Worm (Caenorhabditis elegans): Measurements from ENCODE around the gene cit-1.1.

cit-1.1 gene

DNA sequence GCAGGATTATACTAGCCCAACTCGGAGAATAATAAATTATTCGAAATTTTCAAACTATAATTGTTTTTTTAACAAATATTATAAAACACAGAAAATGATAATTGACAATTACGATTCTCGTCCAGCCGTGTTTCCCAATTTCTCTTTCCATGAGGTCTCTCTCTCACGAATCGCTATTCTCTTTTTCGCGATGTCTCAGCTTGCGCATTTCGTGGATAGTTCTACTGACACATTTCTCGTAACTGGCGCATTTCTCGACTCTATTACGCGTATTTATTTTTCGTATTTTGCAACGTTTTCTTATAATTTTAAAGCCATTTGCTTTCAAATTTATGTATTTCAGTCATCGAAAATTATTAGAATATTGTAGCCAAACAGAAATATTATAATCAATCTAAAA lies 34.2 kb upstream of the cit-1.1 start (continued):
- TF ChIP-seq snpc-1.1 (tag; optimal IDR thresholded peaks at IDR 0.05; ENCODE audit: insufficient read depth) (peak; percentile 78), mxl-1 (tag; optimal IDR thresholded peaks at IDR 0.05) (peak; percentile 92), sptf-2 (GFP tag; optimal IDR thresholded peaks at IDR 0.05) (peak; percentile 96), K11D2.4 (GFP tag; IDR thresholded peaks at IDR 0.05) (peak; percentile 95; the same call in 1 of the 2 replicates), let-607 (tag; optimal IDR thresholded peaks at IDR 0.05) (peak; percentile 84 to 91), lin-26 (GFP tag; IDR thresholded peaks at IDR 0.05) (peak; percentile 97), ceh-40 (GFP tag; IDR thresholded peaks at IDR 0.05) (peak; percentile 83), D2030.7 (GFP tag; IDR thresholded peaks at IDR 0.05) (peak; percentile 97), ztf-6 (GFP tag; IDR thresholded peaks at IDR 0.05) (peak; percentile 99), ztf-3 (GFP tag; optimal IDR thresholded peaks at IDR 0.05) (peak; percentile 66), Y95B8A.8 (GFP tag; IDR thresholded peaks at IDR 0.05) (peak; percentile 98), lsl-1 (GFP tag; optimal IDR thresholded peaks at IDR 0.05) (peak; percentile 91), ceh-27 (GFP tag; optimal IDR thresholded peaks at IDR 0.05) (peak; percentile 100), K12H6.12 (tag; optimal IDR thresholded peaks at IDR 0.05) (peak; percentile 99), hlh-26 (GFP tag; conservative IDR thresholded peaks at IDR 0.05) (no peak), F39B2.1 (GFP tag; IDR thresholded peaks at IDR 0.05) (no peak), nhr-80 (tag; optimal IDR thresholded peaks at IDR 0.05) (peak; percentile 99), F33H1.4 (GFP tag; IDR thresholded peaks at IDR 0.05) (peak; percentile 85), B0261.1 (tag; optimal IDR thresholded peaks at IDR 0.05) (peak; percentile 51), somi-1 (GFP tag; optimal IDR thresholded peaks at IDR 0.05) (peak; percentile 97), F49E8.2 (tag; optimal IDR thresholded peaks at IDR 0.05; ENCODE audit: insufficient read depth) (peak; percentile 97), F52B5.7 (tag; optimal IDR thresholded peaks at IDR 0.05) (no peak), madf-3 (GFP tag; IDR thresholded peaks at IDR 0.05) (peak; percentile 96), hrde-1 (tag; optimal IDR thresholded peaks at IDR 0.05; ENCODE audit: borderline replicate concordance) (peak; percentile 93), attf-6 (GFP tag; IDR thresholded peaks at IDR 0.05) (peak; percentile 82), atf-7 (tag; optimal IDR thresholded peaks at IDR 0.05) (no peak), tbp1 (GFP tag; optimal IDR thresholded peaks at IDR 0.05) (peak; percentile 80), nfya-1 (tag; optimal IDR thresholded peaks at IDR 0.05; ENCODE audit: borderline replicate concordance, insufficient read depth) (no peak), ceh-91 (GFP tag; IDR thresholded peaks at IDR 0.05) (peak; percentile 93), T07F8.4 (tag; optimal IDR thresholded peaks at IDR 0.05) (peak; percentile 96), B0035.1 (tag; optimal IDR thresholded peaks at IDR 0.05) (peak; percentile 92), F10E7.11 (tag; optimal IDR thresholded peaks at IDR 0.05) (peak; percentile 38), aptf-3 (GFP tag; IDR thresholded peaks at IDR 0.05) (peak; percentile 55; the same call in 1 of the 2 replicates), attf-3 (GFP tag; conservative IDR thresholded peaks at IDR 0.05) (peak; percentile 94), rpc-1 (optimal IDR thresholded peaks at IDR 0.05) (peak; percentile 7), rpc-1 (tag; optimal IDR thresholded peaks at IDR 0.05) (peak; percentile 20), sea-2 (GFP tag; IDR thresholded peaks at IDR 0.05) (no peak), ceh-100 (GFP tag; IDR thresholded peaks at IDR 0.05) (peak; percentile 100), bed-1 (GFP tag; IDR thresholded peaks at IDR 0.05) (no peak), dox-1 (GFP tag; IDR thresholded peaks at IDR 0.05) (peak; percentile 99), repo-1 (tag; optimal IDR thresholded peaks at IDR 0.05) (peak; percentile 2), aptf-2 (GFP tag; conservative IDR thresholded peaks at IDR 0.05) (peak; percentile 98), F23B12.7 (tag; optimal IDR thresholded peaks at IDR 0.05; ENCODE audit: insufficient read depth) (peak; percentile 99), ama-1 (optimal IDR thresholded peaks at IDR 0.05) (no peak), ama-1 (GFP tag; optimal IDR thresholded peaks at IDR 0.05) (no peak), snpc-3.4 (tag; optimal IDR thresholded peaks at IDR 0.05) (peak; percentile 91), F55B11.4 (tag; optimal IDR thresholded peaks at IDR 0.05; ENCODE audit: borderline replicate concordance, insufficient read depth) (no peak), rec-8 (tag; optimal IDR thresholded peaks at IDR 0.05) (peak; percentile 93 to 99)
